Worm (Caenorhabditis elegans) whole organism, midembryonic: ENCODE data around the gene F29F11.20.

Experiments used
- T22C8.4 ChIP-seq: fragments of 200-800 bp; sonication (Bioruptor generic); IDR thresholded peaks from 2 replicates; pipeline ENCODE4 v1.3.6; 2022; ENCODE audit warnings: missing genetic modification characterization, missing compliant biosample characterization
- flt-1 ChIP-seq: fragments of 200-800 bp; sonication (Bioruptor generic); IDR thresholded peaks from 2 replicates; pipeline ENCODE4 v1.3.6; 2022; ENCODE audit warnings: missing genetic modification characterization, missing compliant biosample characterization
- med-1 ChIP-seq: sonication (generic microtip); optimal IDR thresholded peaks from 2 replicates; lab custom pipeline; 2017; ENCODE audit warnings: missing genetic modification characterization, mild to moderate bottlenecking, missing compliant biosample characterization, antibody characterized with exemption, missing genetic modification reagents; ENCODE audit not compliant: insufficient read depth
- ref-1 ChIP-seq: fragments of 200-800 bp; sonication (Bioruptor generic); conservative IDR thresholded peaks from 2 replicates; pipeline ENCODE4 v1.3.6; 2022; ENCODE audit warnings: missing genetic modification reagents, missing genetic modification characterization, missing compliant biosample characterization

DNA sequence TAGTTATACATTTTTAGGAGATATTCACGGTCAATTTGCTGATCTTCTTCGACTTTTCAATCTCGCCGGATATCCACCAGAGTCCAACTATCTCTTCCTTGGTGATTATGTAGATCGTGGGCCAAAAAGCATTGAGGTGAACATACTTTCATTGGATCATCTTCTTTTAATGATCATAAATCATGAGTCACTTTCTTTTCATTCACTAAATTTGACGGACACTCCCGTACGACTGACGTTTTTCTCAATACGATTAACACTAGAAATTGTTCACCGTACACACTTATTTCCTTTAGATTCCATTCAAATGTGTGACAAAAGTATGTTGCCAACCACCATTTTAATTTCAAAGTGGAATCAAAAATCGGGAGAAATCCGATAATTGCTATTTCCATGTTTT is 15.2 kb downstream of the F29F11.20 start:
- TF ChIP-seq T22C8.4 (GFP tag; lab: Robert Waterston, UW) = no peak
- no peak for TF ChIP-seq med-1
- no peak for TF ChIP-seq ref-1 (GFP tag; lab: Robert Waterston, UW)
- TF ChIP-seq flt-1 (GFP tag; lab: Robert Waterston, UW) = no peak
